Worm (Caenorhabditis elegans) whole organism, L1 larva: ENCODE measurements around the gene vps-45.

Experiments used
- C04F5.9 ChIP-seq: sonication (generic microtip); optimal IDR thresholded peaks from 2 replicates; lab custom pipeline; 2016; ENCODE audit warnings: missing genetic modification characterization, missing compliant biosample characterization
- C16A3.4 ChIP-seq: fragments of 150-350 bp; optimal IDR thresholded peaks from 2 replicates; lab custom pipeline; 2014; ENCODE audit warnings: missing biosample characterization, missing genetic modification characterization
- C34B4.2 ChIP-seq: sonication (generic microtip); optimal IDR thresholded peaks from 2 replicates; lab custom pipeline; 2017; ENCODE audit warnings: mild to moderate bottlenecking, missing genetic modification characterization, missing compliant biosample characterization
- ceh-8 ChIP-seq: fragments of 200-800 bp; sonication (Bioruptor generic); optimal IDR thresholded peaks from 2 replicates; lab custom pipeline; 2018; ENCODE audit warnings: mild to moderate bottlenecking, missing genetic modification characterization, moderate library complexity, missing compliant biosample characterization
- ceh-82 ChIP-seq, 3 experiments: fragments of 150-350 bp in 1 of 3; sonication (generic microtip) in 2 of 3; optimal IDR thresholded peaks; 2 replicates each; lab custom pipeline; 2014 to 2017; ENCODE audit warnings: missing biosample characterization in 3 of 3, missing genetic modification characterization in 3 of 3
- ceh-90 ChIP-seq: sonication (generic microtip); optimal IDR thresholded peaks from 2 replicates; lab custom pipeline; 2016; ENCODE audit warnings: missing genetic modification characterization, missing compliant biosample characterization
- dpl-1 ChIP-seq, 3 experiments: fragments of 150-350 bp in 2 of 3; sonication (generic microtip) in 1 of 3; optimal IDR thresholded peaks; 2 replicates each; lab custom pipeline; 2014 to 2017; ENCODE audit warnings: missing biosample characterization in 3 of 3, missing genetic modification characterization in 3 of 3, missing genetic modification reagents in 3 of 3
- dsc-1 ChIP-seq: sonication (generic microtip); optimal IDR thresholded peaks from 2 replicates; lab custom pipeline; 2016; ENCODE audit warnings: mild to moderate bottlenecking, missing genetic modification characterization, missing compliant biosample characterization
- efl-1 ChIP-seq, 4 experiments: fragments of 150-350 bp; optimal IDR thresholded peaks in 3 of 4; peaks in 1 of 4; 1 replicate in 1 of 4; 2 replicates in 3 of 4; lab custom pipeline; 2014; ENCODE audit warnings: missing biosample characterization in 2 of 4, missing genetic modification characterization in 2 of 4, missing genetic modification reagents in 2 of 4
- egl-13 ChIP-seq: sonication (generic microtip); optimal IDR thresholded peaks from 2 replicates; lab custom pipeline; 2016; ENCODE audit warnings: missing genotype, missing genetic modification reagents, missing genetic modification characterization, missing compliant biosample characterization
- egl-27 ChIP-seq, 2 experiments: fragments of 150-350 bp in 1 of 2; sonication (generic microtip); optimal IDR thresholded peaks; 3 replicates each; lab custom pipeline; 2017 to 2018; ENCODE audit warnings: missing biosample characterization in 2 of 2, missing genetic modification characterization in 2 of 2, missing genetic modification reagents in 2 of 2
- elt-2 ChIP-seq: sonication (generic microtip); optimal IDR thresholded peaks from 2 replicates; lab custom pipeline; 2016; ENCODE audit warnings: missing genetic modification characterization, mild to moderate bottlenecking, inconsistent platforms, missing compliant biosample characterization, missing genetic modification reagents
- elt-3 ChIP-seq, 6 experiments: fragments of 150-350 bp in 1 of 6; sonication (generic microtip); optimal IDR thresholded peaks; 2 replicates each; lab custom pipeline; 2017 to 2018; ENCODE audit warnings: missing biosample characterization in 6 of 6, missing genetic modification characterization in 6 of 6, inconsistent platforms in 1 of 6
- fkh-10 ChIP-seq: sonication (generic microtip); optimal IDR thresholded peaks from 2 replicates; lab custom pipeline; 2017; ENCODE audit warnings: missing biosample characterization, missing genetic modification reagents, missing genetic modification characterization
- fkh-8 ChIP-seq: sonication (generic microtip); optimal IDR thresholded peaks from 2 replicates; lab custom pipeline; 2016; ENCODE audit warnings: mild to moderate bottlenecking, missing genetic modification characterization, missing compliant biosample characterization
- fos-1 ChIP-seq: fragments of 150-350 bp; optimal IDR thresholded peaks from 2 replicates; lab custom pipeline; 2014; ENCODE audit warnings: missing biosample characterization, missing genetic modification characterization
- hlh-17 ChIP-seq: fragments of 200-800 bp; sonication (Bioruptor generic); optimal IDR thresholded peaks from 2 replicates; lab custom pipeline; 2018; ENCODE audit warnings: missing genetic modification characterization, mild to moderate bottlenecking, missing compliant biosample characterization, moderate library complexity, borderline replicate concordance
- hlh-4 ChIP-seq: sonication (generic microtip); optimal IDR thresholded peaks from 2 replicates; lab custom pipeline; 2016; ENCODE audit warnings: mild to moderate bottlenecking, missing genetic modification characterization, missing compliant biosample characterization
- isw-1 ChIP-seq: fragments of 200-800 bp; sonication (Bioruptor generic); IDR thresholded peaks from 2 replicates; pipeline ENCODE4 v1.3.6; 2022; ENCODE audit warnings: missing genetic modification characterization, missing compliant biosample characterization
- lin-13 ChIP-seq: fragments of 150-350 bp; optimal IDR thresholded peaks from 2 replicates; lab custom pipeline; 2014; ENCODE audit warnings: missing biosample characterization, missing genetic modification reagents, missing genetic modification characterization
- lin-14 ChIP-seq: fragments of 200-800 bp; sonication (Bioruptor generic); optimal IDR thresholded peaks from 2 replicates; lab custom pipeline; 2018; ENCODE audit warnings: mild to moderate bottlenecking, missing genetic modification characterization, moderate library complexity, missing compliant biosample characterization
- lin-35 ChIP-seq, 2 experiments: fragments of 150-350 bp; optimal IDR thresholded peaks; 2 replicates each; lab custom pipeline; 2014; ENCODE audit warnings: missing biosample characterization in 2 of 2, missing genetic modification characterization in 2 of 2, missing genetic modification reagents in 2 of 2
- lsy-2 ChIP-seq, 2 experiments: fragments of 150-350 bp; optimal IDR thresholded peaks; 2 replicates each; lab custom pipeline; 2014; ENCODE audit warnings: missing biosample characterization in 2 of 2, missing genetic modification characterization in 2 of 2
- mab-9 ChIP-seq: fragments of 200-800 bp; sonication (Bioruptor generic); IDR thresholded peaks from 2 replicates; pipeline ENCODE4 v1.3.6; 2022; ENCODE audit warnings: missing genetic modification reagents, missing genetic modification characterization, missing compliant biosample characterization
- mdl-1 ChIP-seq, 2 experiments: fragments of 150-350 bp; optimal IDR thresholded peaks; 2 replicates each; lab custom pipeline; 2014 to 2017; ENCODE audit warnings: missing biosample characterization in 2 of 2, missing genetic modification characterization in 2 of 2, inconsistent platforms in 1 of 2
- mep-1 ChIP-seq: fragments of 150-350 bp; optimal IDR thresholded peaks from 2 replicates; lab custom pipeline; 2014; ENCODE audit warnings: missing biosample characterization, missing genetic modification characterization
- nhr-11 ChIP-seq: fragments of 150-350 bp; optimal IDR thresholded peaks from 2 replicates; lab custom pipeline; 2014; ENCODE audit warnings: missing biosample characterization, missing genetic modification characterization
- nhr-20 ChIP-seq: sonication (generic microtip); optimal IDR thresholded peaks from 2 replicates; lab custom pipeline; 2016; ENCODE audit warnings: mild to moderate bottlenecking, missing genetic modification characterization, missing compliant biosample characterization
- nhr-237 ChIP-seq: fragments of 150-350 bp; optimal IDR thresholded peaks from 2 replicates; lab custom pipeline; 2014; ENCODE audit warnings: missing biosample characterization, missing genetic modification characterization
- nhr-47 ChIP-seq: sonication (generic microtip); optimal IDR thresholded peaks from 2 replicates; lab custom pipeline; 2016; ENCODE audit warnings: mild to moderate bottlenecking, missing genetic modification characterization, moderate library complexity, missing compliant biosample characterization
- nhr-71 ChIP-seq: sonication (generic microtip); optimal IDR thresholded peaks from 2 replicates; lab custom pipeline; 2016; ENCODE audit warnings: mild to moderate bottlenecking, missing genetic modification characterization, moderate library complexity, missing compliant biosample characterization
- nhr-85 ChIP-seq: sonication (generic microtip); peaks from one replicate; lab custom pipeline; 2016; ENCODE audit warnings: missing genetic modification characterization, inconsistent platforms, missing compliant biosample characterization
- pag-3 ChIP-seq: sonication (generic microtip); optimal IDR thresholded peaks from 2 replicates; lab custom pipeline; 2017; ENCODE audit warnings: missing genetic modification characterization, mild to moderate bottlenecking, missing compliant biosample characterization, antibody characterized with exemption, borderline replicate concordance; ENCODE audit not compliant: insufficient read depth
- rnt-1 ChIP-seq: sonication (generic microtip); optimal IDR thresholded peaks from 2 replicates; lab custom pipeline; 2016; ENCODE audit warnings: mild to moderate bottlenecking, missing genetic modification characterization, moderate library complexity, missing compliant biosample characterization
- skn-1 ChIP-seq: fragments of 150-350 bp; optimal IDR thresholded peaks from 2 replicates; lab custom pipeline; 2014; ENCODE audit warnings: missing biosample characterization, missing genetic modification characterization
- snpc-4 ChIP-seq: fragments of 150-350 bp; optimal IDR thresholded peaks from 2 replicates; lab custom pipeline; 2014; ENCODE audit warnings: missing biosample characterization, missing genetic modification characterization
- snu-23 ChIP-seq: sonication (generic microtip); optimal IDR thresholded peaks from 2 replicates; lab custom pipeline; 2016; ENCODE audit warnings: missing genetic modification characterization, missing compliant biosample characterization
- swsn-7 ChIP-seq: sonication (generic microtip); optimal IDR thresholded peaks from 2 replicates; lab custom pipeline; 2016; ENCODE audit warnings: missing genetic modification characterization, missing compliant biosample characterization
- tbx-2 ChIP-seq: sonication (generic microtip); optimal IDR thresholded peaks from 2 replicates; lab custom pipeline; 2016; ENCODE audit warnings: missing genetic modification characterization, missing compliant biosample characterization
- tlp-1 ChIP-seq: fragments of 150-350 bp; optimal IDR thresholded peaks from 2 replicates; lab custom pipeline; 2014; ENCODE audit warnings: missing biosample characterization, missing genetic modification characterization
- unc-130 ChIP-seq: fragments of 150-350 bp; optimal IDR thresholded peaks from 2 replicates; lab custom pipeline; 2017; ENCODE audit warnings: missing biosample characterization, missing genetic modification characterization, inconsistent platforms
- unc-86 ChIP-seq: sonication (generic microtip); optimal IDR thresholded peaks from 2 replicates; lab custom pipeline; 2016; ENCODE audit warnings: missing genetic modification characterization, missing compliant biosample characterization
- xbp-1 ChIP-seq: sonication (generic microtip); optimal IDR thresholded peaks from 2 replicates; lab custom pipeline; 2016; ENCODE audit warnings: missing genetic modification characterization, missing compliant biosample characterization
- zag-1 ChIP-seq: fragments of 150-350 bp; optimal IDR thresholded peaks from 2 replicates; lab custom pipeline; 2014; ENCODE audit warnings: missing biosample characterization, missing genetic modification characterization
- ztf-11 ChIP-seq, 2 experiments: sonication (generic microtip); optimal IDR thresholded peaks; 2 replicates each; lab custom pipeline; 2016 to 2017; ENCODE audit warnings: missing genetic modification characterization in 2 of 2, missing biosample characterization in 1 of 2, missing compliant biosample characterization in 1 of 2

The vps-45 gene

ce11 chrX:974499-975235 lies at the start of gene vps-45:
TSS of gene vps-45 (minus strand) at chrX:974848.
- no peak for TF ChIP-seq zag-1
- TF ChIP-seq mep-1 (tag; lab: Kevin White, UChicago) = peak; percentile 44
- peak; percentile 3 to 6 for TF ChIP-seq efl-1 (optimal IDR thresholded peaks at IDR 0.05; lab: Kevin White, UChicago)
- no peak for TF ChIP-seq efl-1 (GFP tag; optimal IDR thresholded peaks at IDR 0.05 in 1 of 2; lab: Kevin White, UChicago)
- peak; percentile 42 for TF ChIP-seq nhr-71 (tag; lab: Kevin White, UChicago)
- TF ChIP-seq elt-3 (tag; optimal IDR thresholded peaks at IDR 0.05; lab: Kevin White, UChicago) = no peak
- TF ChIP-seq isw-1 = peak; percentile 11; the same call in 1 of the 2 replicates
- TF ChIP-seq nhr-11 (tag; lab: Kevin White, UChicago) = no peak
- TF ChIP-seq elt-2 = peak; percentile 8
- no peak for TF ChIP-seq C34B4.2 (tag; lab: Kevin White, UChicago)
- TF ChIP-seq lsy-2 (tag; optimal IDR thresholded peaks at IDR 0.05; lab: Kevin White, UChicago) = peak; percentile 24 to 56
- TF ChIP-seq tbx-2 (tag; lab: Kevin White, UChicago) = peak; percentile 43
- TF ChIP-seq snpc-4 = no peak
- peak; percentile 34 for TF ChIP-seq nhr-47 (tag; lab: Kevin White, UChicago)
- TF ChIP-seq skn-1 (tag; lab: Kevin White, UChicago) = peak; percentile 67
- no peak for TF ChIP-seq ceh-90 (tag; lab: Kevin White, UChicago)
- peak; percentile 38 for TF ChIP-seq swsn-7
- TF ChIP-seq rnt-1 (tag; lab: Kevin White, UChicago) = peak; percentile 74
- TF ChIP-seq xbp-1 (tag; lab: Kevin White, UChicago) = peak; percentile 29
- peak in 1 of 2 experiments; percentile 11 for TF ChIP-seq mdl-1 (tag; optimal IDR thresholded peaks at IDR 0.05; lab: Kevin White, UChicago)
- TF ChIP-seq egl-13 = peak; percentile 29
- no peak for TF ChIP-seq nhr-237 (tag; lab: Kevin White, UChicago)
- TF ChIP-seq dpl-1 (GFP tag; optimal IDR thresholded peaks at IDR 0.05; lab: Kevin White, UChicago) = peak in 1 of 3 experiments; percentile 25
- no peak for TF ChIP-seq unc-130 (tag; lab: Kevin White, UChicago)
- peak; percentile 14 for TF ChIP-seq unc-86 (tag; lab: Kevin White, UChicago)
- TF ChIP-seq C16A3.4 = peak; percentile 26
- no peak for TF ChIP-seq lin-13 (GFP tag; lab: Kevin White, UChicago)
- no peak for TF ChIP-seq hlh-17 (GFP tag; lab: Kevin White, UChicago)
- TF ChIP-seq fos-1 (tag; lab: Kevin White, UChicago) = no peak
- TF ChIP-seq snu-23 (GFP tag; lab: Kevin White, UChicago) = peak; percentile 65
- TF ChIP-seq dsc-1 (tag; lab: Kevin White, UChicago) = peak; percentile 57
- no peak for TF ChIP-seq C04F5.9 (tag; lab: Kevin White, UChicago)
- no peak for TF ChIP-seq egl-27 (tag; optimal IDR thresholded peaks at IDR 0.05; lab: Kevin White, UChicago)
- TF ChIP-seq hlh-4 (tag; lab: Kevin White, UChicago) = no peak
- TF ChIP-seq ztf-11 (tag; optimal IDR thresholded peaks at IDR 0.05; lab: Kevin White, UChicago) = no peak
- peak; percentile 14 to 36 for TF ChIP-seq lin-35 (GFP tag; optimal IDR thresholded peaks at IDR 0.05; lab: Kevin White, UChicago)
- peak; percentile 14 for TF ChIP-seq nhr-20
- TF ChIP-seq lin-14 = peak; percentile 70
- TF ChIP-seq nhr-85 = peak; percentile 62
- peak in 2 of 3 experiments; percentile 12 to 60 for TF ChIP-seq ceh-82 (tag; optimal IDR thresholded peaks at IDR 0.05; lab: Kevin White, UChicago)
- TF ChIP-seq, all 84 proteins: peak for 24

DNA sequence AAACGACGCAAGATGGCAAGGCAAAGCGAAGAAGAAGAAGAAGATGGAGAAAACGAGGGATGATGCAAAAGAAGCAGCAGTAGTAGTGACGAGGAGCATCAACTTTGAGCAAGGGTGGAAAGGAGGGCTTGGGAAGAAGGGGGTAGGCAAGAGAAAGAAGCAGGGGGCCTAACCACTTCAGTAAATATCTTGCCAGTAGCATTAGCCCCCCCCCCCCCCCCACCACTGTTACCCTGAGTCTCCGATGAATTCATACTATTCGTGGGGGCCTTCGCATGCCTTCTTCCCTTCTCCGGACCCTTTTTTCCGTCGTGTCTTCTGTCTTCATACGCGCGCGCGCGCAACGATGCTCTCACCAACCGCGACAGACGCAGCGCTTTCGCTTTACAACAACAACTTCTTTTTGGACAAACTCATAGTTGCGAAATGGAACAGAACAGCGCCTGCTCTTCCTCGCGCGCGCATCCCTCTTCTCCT lies 47.2 kb upstream of the vps-45 start:
- TF ChIP-seq tbx-2 (tag; lab: Kevin White, UChicago) (no peak), ceh-82 (tag; optimal IDR thresholded peaks at IDR 0.05; lab: Kevin White, UChicago) (peak in 1 of 3 experiments; percentile 33), nhr-47 (tag; lab: Kevin White, UChicago) (peak; percentile 32), pag-3 (tag; lab: Kevin White, UChicago) (no peak), isw-1 (peak; percentile 14; the same call in 1 of the 2 replicates), lin-14 (peak; percentile 86), mab-9 (GFP tag; lab: Robert Waterston, UW) (peak; percentile 64; the same call in 1 of the 2 replicates), ceh-8 (GFP tag; lab: Kevin White, UChicago) (peak; percentile 53), swsn-7 (peak; percentile 23), fkh-8 (tag; lab: Kevin White, UChicago) (peak; percentile 41), skn-1 (tag; lab: Kevin White, UChicago) (peak; percentile 35), nhr-71 (tag; lab: Kevin White, UChicago) (peak; percentile 28), fkh-10 (peak; percentile 31), rnt-1 (tag; lab: Kevin White, UChicago) (peak; percentile 5), tlp-1 (tag; lab: Kevin White, UChicago) (no peak), mep-1 (tag; lab: Kevin White, UChicago) (no peak), egl-13 (peak; percentile 11)
